Fruit fly (Drosophila melanogaster) whole organism, adult: ENCODE results near the gene CG14507.

Experiments used
- CG11617 ChIP-seq: fragments of 200-800 bp; sonication (Bioruptor generic); optimal IDR thresholded peaks from 2 replicates; lab custom pipeline; 2017; ENCODE audit warnings: mild to moderate bottlenecking, missing biosample characterization, missing genetic modification reagents, missing genetic modification characterization
- CG14711 ChIP-seq: fragments of 200-800 bp; sonication (Bioruptor generic); optimal IDR thresholded peaks from 2 replicates; lab custom pipeline; 2018; ENCODE audit warnings: missing biosample characterization, mild to moderate bottlenecking, missing genetic modification characterization, moderate library complexity
- CG33017 ChIP-seq: fragments of 200-800 bp; sonication (Bioruptor generic); optimal IDR thresholded peaks from 2 replicates; lab custom pipeline; 2018; ENCODE audit warnings: missing biosample characterization, mild to moderate bottlenecking, missing genetic modification characterization, moderate library complexity
- CG5204 ChIP-seq: fragments of 200-800 bp; sonication (Bioruptor generic); optimal IDR thresholded peaks from 2 replicates; lab custom pipeline; 2016; ENCODE audit warnings: missing biosample characterization, missing genetic modification characterization
- Clk ChIP-seq: fragments of 200-800 bp; sonication (Bioruptor generic); optimal IDR thresholded peaks from 2 replicates; lab custom pipeline; 2017; ENCODE audit warnings: missing biosample characterization, missing genetic modification characterization
- Crg-1 ChIP-seq: fragments of 200-800 bp; sonication (Bioruptor generic); optimal IDR thresholded peaks from 2 replicates; lab custom pipeline; 2016; ENCODE audit warnings: missing biosample characterization, missing genetic modification characterization
- bab1 ChIP-seq: fragments of 200-800 bp; sonication (Bioruptor generic); optimal IDR thresholded peaks from 3 replicates; lab custom pipeline; 2019; ENCODE audit warnings: missing biosample characterization, mild to moderate bottlenecking, missing genetic modification characterization, moderate library complexity
- kay ChIP-seq: fragments of 200-800 bp; sonication (Bioruptor generic); peaks from one replicate; lab custom pipeline; 2016; ENCODE audit warnings: missing biosample characterization, missing genetic modification characterization, borderline replicate concordance
- tj ChIP-seq: fragments of 200-800 bp; sonication (Bioruptor generic); optimal IDR thresholded peaks from 3 replicates; lab custom pipeline; 2017; ENCODE audit warnings: missing biosample characterization, mild to moderate bottlenecking, missing genetic modification characterization, moderate library complexity

- TF ChIP-seq kay (GFP tag; lab: Kevin White, UChicago): no peak
- no peak for TF ChIP-seq Crg-1 (GFP tag; lab: Kevin White, UChicago)
- TF ChIP-seq CG11617 (GFP tag; lab: Kevin White, UChicago): no peak
- no peak for TF ChIP-seq Clk (GFP tag; lab: Kevin White, UChicago)
- TF ChIP-seq tj: no peak
- TF ChIP-seq CG5204 (GFP tag; lab: Kevin White, UChicago): no peak
- TF ChIP-seq CG33017 (tag; lab: Kevin White, UChicago): no peak
- TF ChIP-seq bab1 (GFP tag; lab: Kevin White, UChicago): no peak
- TF ChIP-seq CG14711 (tag; lab: Kevin White, UChicago): no peak
These were observed 26.3 kb upstream of the CG14507 start for dm6 chr3R:29253874-29254273.
